Fruit fly (Drosophila melanogaster) whole organism, embryonic: ENCODE results near the gene CG7860.
A peak's percentile ranks its signal among the peaks of the same experiment; 100 is the strongest.

Experiments used
- Atf3 ChIP-seq: fragments of 200-800 bp; sonication (Bioruptor generic); optimal IDR thresholded peaks from 3 replicates; lab custom pipeline; 2016; ENCODE audit warnings: missing biosample characterization, missing genetic modification characterization
- Bdp1 ChIP-seq: fragments of 200-800 bp; sonication (Bioruptor generic); optimal IDR thresholded peaks from 3 replicates; lab custom pipeline; 2016; ENCODE audit warnings: missing biosample characterization, missing genetic modification characterization
- CG10321 ChIP-seq: fragments of 200-800 bp; sonication (Bioruptor generic); IDR thresholded peaks from 2 replicates; pipeline ENCODE4 v1.3.6; 2022; ENCODE audit warnings: missing biosample characterization, missing genetic modification characterization
- CG10462 ChIP-seq: fragments of 200-800 bp; sonication (Bioruptor generic); optimal IDR thresholded peaks from 2 replicates; lab custom pipeline; 2016; ENCODE audit warnings: missing biosample characterization, missing genetic modification characterization
- CG10543 ChIP-seq: fragments of 200-800 bp; sonication (Bioruptor generic); optimal IDR thresholded peaks from 3 replicates; lab custom pipeline; 2017; ENCODE audit warnings: missing biosample characterization, mild to moderate bottlenecking, missing genetic modification characterization, moderate library complexity
- CG10654 ChIP-seq: fragments of 200-800 bp; sonication (Bioruptor generic); optimal IDR thresholded peaks from 2 replicates; lab custom pipeline; 2016; ENCODE audit warnings: missing biosample characterization, missing genetic modification characterization
- CG10959 ChIP-seq: fragments of 200-800 bp; sonication (Bioruptor generic); IDR thresholded peaks from 2 replicates; pipeline ENCODE4 v1.3.6; 2022; ENCODE audit warnings: missing biosample characterization, missing genetic modification characterization
- CG11723 ChIP-seq: fragments of 200-800 bp; sonication (Bioruptor generic); optimal IDR thresholded peaks from 2 replicates; lab custom pipeline; 2017; ENCODE audit warnings: missing biosample characterization, mild to moderate bottlenecking, missing genetic modification characterization
- CG12104 ChIP-seq: fragments of 200-800 bp; sonication (Bioruptor generic); optimal IDR thresholded peaks from 3 replicates; lab custom pipeline; 2016; ENCODE audit warnings: missing biosample characterization, missing genetic modification characterization
- CG17612 ChIP-seq: fragments of 200-800 bp; sonication (Bioruptor generic); IDR thresholded peaks from 2 replicates; pipeline ENCODE4 v1.3.6; 2022; ENCODE audit warnings: missing biosample characterization, missing genetic modification characterization
- CG18476 ChIP-seq: fragments of 200-800 bp; sonication (Bioruptor generic); optimal IDR thresholded peaks from 2 replicates; lab custom pipeline; 2016; ENCODE audit warnings: missing biosample characterization, mild to moderate bottlenecking, missing genetic modification characterization
- CG2120 ChIP-seq: fragments of 200-800 bp; sonication (Bioruptor generic); optimal IDR thresholded peaks from 3 replicates; lab custom pipeline; 2016; ENCODE audit warnings: missing biosample characterization, missing genetic modification characterization
- CG2129 ChIP-seq: fragments of 200-800 bp; sonication (Bioruptor generic); IDR thresholded peaks from 2 replicates; pipeline ENCODE4 v1.3.6; 2022; ENCODE audit warnings: missing biosample characterization, missing genetic modification characterization; ENCODE audit not compliant: partially characterized antibody
- CG2202 ChIP-seq: fragments of 200-800 bp; sonication (Bioruptor generic); optimal IDR thresholded peaks from 2 replicates; lab custom pipeline; 2018; ENCODE audit warnings: missing biosample characterization, mild to moderate bottlenecking, missing genetic modification characterization
- CG3065 ChIP-seq: fragments of 200-800 bp; sonication (Bioruptor generic); optimal IDR thresholded peaks from 2 replicates; lab custom pipeline; 2016; ENCODE audit warnings: missing biosample characterization, missing genetic modification characterization
- CG33557 ChIP-seq: fragments of 200-800 bp; sonication (Bioruptor generic); optimal IDR thresholded peaks from 2 replicates; lab custom pipeline; 2019; ENCODE audit warnings: missing biosample characterization, mild to moderate bottlenecking, missing genetic modification characterization, moderate library complexity
- CG4328 ChIP-seq: fragments of 200-800 bp; sonication (Bioruptor generic); optimal IDR thresholded peaks from 3 replicates; lab custom pipeline; 2017; ENCODE audit warnings: missing biosample characterization, missing genetic modification reagents, missing genetic modification characterization
- CG6175 ChIP-seq: fragments of 200-800 bp; sonication (Bioruptor generic); IDR thresholded peaks from 3 replicates; pipeline ENCODE4 v1.3.6; 2022; ENCODE audit warnings: missing biosample characterization, missing genetic modification characterization
- CG6254 ChIP-seq: fragments of 200-800 bp; sonication (Bioruptor generic); optimal IDR thresholded peaks from 3 replicates; lab custom pipeline; 2017; ENCODE audit warnings: mild to moderate bottlenecking, missing biosample characterization, missing genetic modification reagents, missing genetic modification characterization
- Camta ChIP-seq: fragments of 200-800 bp; sonication (Bioruptor generic); optimal IDR thresholded peaks from 2 replicates; lab custom pipeline; 2016; ENCODE audit warnings: missing biosample characterization, missing genetic modification characterization
- Dbx ChIP-seq: fragments of 200-800 bp; sonication (Bioruptor generic); IDR thresholded peaks from 3 replicates; pipeline ENCODE4 v1.3.6; 2022; ENCODE audit warnings: missing biosample characterization, missing genetic modification characterization
- Dfd ChIP-seq, 2 experiments: fragments of >200 bp; optimal IDR thresholded peaks; 2 replicates each; lab custom pipeline; 2017; ENCODE audit warnings: missing biosample characterization in 2 of 2, missing genetic modification characterization in 2 of 2
- Dp ChIP-seq: fragments of 200-800 bp; sonication (Bioruptor generic); optimal IDR thresholded peaks from 2 replicates; lab custom pipeline; 2018; ENCODE audit warnings: missing biosample characterization, mild to moderate bottlenecking, missing genetic modification characterization, moderate library complexity
- Fer3 ChIP-seq: fragments of 200-800 bp; sonication (Bioruptor generic); optimal IDR thresholded peaks from 2 replicates; lab custom pipeline; 2018; ENCODE audit warnings: missing biosample characterization, mild to moderate bottlenecking, missing genetic modification characterization, moderate library complexity
- HLHmδ ChIP-seq: fragments of 200-800 bp; sonication (Bioruptor generic); optimal IDR thresholded peaks from 2 replicates; lab custom pipeline; 2018; ENCODE audit warnings: missing biosample characterization, mild to moderate bottlenecking, missing genetic modification characterization, moderate library complexity
- Hr39 ChIP-seq: fragments of >200 bp; optimal IDR thresholded peaks from 2 replicates; lab custom pipeline; 2017
- Med ChIP-seq: fragments of 200-800 bp; sonication (Bioruptor generic); peaks from one replicate; lab custom pipeline; 2016; ENCODE audit warnings: missing biosample characterization, missing genetic modification characterization, mild to moderate bottlenecking, inconsistent platforms, moderate library complexity
- Nf-YA ChIP-seq: fragments of 200-800 bp; sonication (Bioruptor generic); IDR thresholded peaks from 2 replicates; pipeline ENCODE4 v1.3.6; 2022; ENCODE audit warnings: missing biosample characterization, missing genetic modification characterization
- Ravus ChIP-seq: fragments of 200-800 bp; sonication (Bioruptor generic); IDR thresholded peaks from 2 replicates; pipeline ENCODE4 v1.3.6; 2022; ENCODE audit warnings: missing biosample characterization, missing genetic modification characterization
- Sin3A ChIP-seq: fragments of >200 bp; optimal IDR thresholded peaks from 2 replicates; lab custom pipeline; 2018
- Ssrp ChIP-seq: fragments of 200-800 bp; sonication (Bioruptor generic); optimal IDR thresholded peaks from 2 replicates; lab custom pipeline; 2018; ENCODE audit warnings: missing biosample characterization, mild to moderate bottlenecking, missing genetic modification characterization, moderate library complexity
- al ChIP-seq: fragments of 200-800 bp; sonication (Bioruptor generic); IDR thresholded peaks from 2 replicates; pipeline ENCODE4 v1.3.6; 2022; ENCODE audit warnings: missing biosample characterization, missing genetic modification characterization
- aop ChIP-seq: fragments of 200-800 bp; sonication (Bioruptor generic); IDR thresholded peaks from 2 replicates; pipeline ENCODE4 v1.3.6; 2022; ENCODE audit warnings: missing biosample characterization, missing genetic modification characterization
- da ChIP-seq: fragments of 200-800 bp; sonication (Bioruptor generic); optimal IDR thresholded peaks from 2 replicates; lab custom pipeline; 2016; ENCODE audit warnings: missing biosample characterization, missing genetic modification characterization
- dan ChIP-seq: fragments of 200-800 bp; sonication (Bioruptor generic); IDR thresholded peaks from 2 replicates; pipeline ENCODE4 v1.3.6; 2022; ENCODE audit warnings: missing biosample characterization, missing genetic modification characterization
- danr ChIP-seq: fragments of 200-800 bp; sonication (Bioruptor generic); IDR thresholded peaks from 2 replicates; pipeline ENCODE4 v1.3.6; 2022; ENCODE audit warnings: missing biosample characterization, missing genetic modification characterization
- eyg ChIP-seq: fragments of 200-800 bp; sonication (Bioruptor generic); optimal IDR thresholded peaks from 3 replicates; lab custom pipeline; 2016; ENCODE audit warnings: missing biosample characterization, missing genetic modification characterization
- fd102C ChIP-seq: fragments of 200-800 bp; sonication (Bioruptor generic); optimal IDR thresholded peaks from 2 replicates; lab custom pipeline; 2018; ENCODE audit warnings: missing biosample characterization, mild to moderate bottlenecking, missing genetic modification characterization, moderate library complexity
- fd64A ChIP-seq: fragments of 200-800 bp; sonication (Bioruptor generic); optimal IDR thresholded peaks from 3 replicates; lab custom pipeline; 2018; ENCODE audit warnings: missing biosample characterization, mild to moderate bottlenecking, missing genetic modification characterization
- hbn ChIP-seq: fragments of 200-800 bp; sonication (Bioruptor generic); IDR thresholded peaks from 2 replicates; pipeline ENCODE4 v1.3.6; 2022; ENCODE audit warnings: missing biosample characterization, missing genetic modification characterization; ENCODE audit not compliant: partially characterized antibody
- her ChIP-seq: fragments of 200-800 bp; sonication (Bioruptor generic); optimal IDR thresholded peaks from 2 replicates; lab custom pipeline; 2016; ENCODE audit warnings: missing biosample characterization, missing genetic modification characterization
- mam ChIP-seq: fragments of 200-800 bp; sonication (Bioruptor generic); optimal IDR thresholded peaks from 3 replicates; lab custom pipeline; 2016; ENCODE audit warnings: missing biosample characterization, missing genetic modification characterization
- nerfin-1 ChIP-seq: fragments of 200-800 bp; sonication (Bioruptor generic); optimal IDR thresholded peaks from 3 replicates; lab custom pipeline; 2019; ENCODE audit warnings: missing biosample characterization, mild to moderate bottlenecking, missing genetic modification characterization, moderate library complexity
- onecut ChIP-seq: fragments of 200-800 bp; sonication (Bioruptor generic); IDR thresholded peaks from 2 replicates; pipeline ENCODE4 v1.3.6; 2022; ENCODE audit warnings: missing biosample characterization, missing genetic modification characterization
- org-1 ChIP-seq: fragments of 200-800 bp; sonication (Bioruptor generic); optimal IDR thresholded peaks from 2 replicates; lab custom pipeline; 2017; ENCODE audit warnings: missing biosample characterization, missing genetic modification characterization
- pnt ChIP-seq: fragments of 200-800 bp; sonication (Bioruptor generic); optimal IDR thresholded peaks from 3 replicates; lab custom pipeline; 2016; ENCODE audit warnings: missing biosample characterization, missing genetic modification characterization
- prd ChIP-seq, 3 experiments: fragments of >200 bp in 2 of 3; fragments of 200-800 bp in 1 of 3; sonication (Bioruptor generic) in 1 of 3; optimal IDR thresholded peaks in 2 of 3; IDR thresholded peaks in 1 of 3; 2 replicates in 2 of 3; 3 replicates in 1 of 3; pipeline versions ENCODE4 v1.3.6 to Lab custom; 2017 to 2022; ENCODE audit warnings: missing biosample characterization in 1 of 3, missing genetic modification characterization in 1 of 3
- sisA ChIP-seq: fragments of 200-800 bp; sonication (Bioruptor generic); IDR thresholded peaks from 2 replicates; pipeline ENCODE4 v1.3.6; 2022; ENCODE audit warnings: missing biosample characterization, missing genetic modification characterization
- sob ChIP-seq: fragments of 200-800 bp; sonication (Bioruptor generic); IDR thresholded peaks from 2 replicates; pipeline ENCODE4 v1.3.6; 2022; ENCODE audit warnings: missing biosample characterization, missing genetic modification characterization
- trh ChIP-seq: fragments of 200-800 bp; sonication (Bioruptor generic); optimal IDR thresholded peaks from 2 replicates; lab custom pipeline; 2016; ENCODE audit warnings: missing biosample characterization, missing genetic modification characterization
- zen ChIP-seq: fragments of 200-800 bp; sonication (Bioruptor generic); optimal IDR thresholded peaks from 3 replicates; lab custom pipeline; 2018; ENCODE audit warnings: missing biosample characterization, mild to moderate bottlenecking, missing genetic modification characterization, moderate library complexity
- zen2 ChIP-seq: fragments of 200-800 bp; sonication (Bioruptor generic); IDR thresholded peaks from 3 replicates; pipeline ENCODE4 v1.3.6; 2022; ENCODE audit warnings: missing biosample characterization, missing genetic modification characterization; ENCODE audit not compliant: partially characterized antibody

Gene CG7860

dm6 chrX:15532062-15532461 lies 36.7 kb upstream of the CG7860 start (continued):
- TF ChIP-seq aop (GFP tag; lab: Robert Waterston, UW) (no peak), pnt (GFP tag; lab: Kevin White, UChicago) (no peak), mam (GFP tag; lab: Kevin White, UChicago) (peak; percentile 41), CG3065 (no peak), CG2202 (tag; lab: Kevin White, UChicago) (no peak), Dp (GFP tag; lab: Kevin White, UChicago) (no peak), CG2120 (GFP tag; lab: Kevin White, UChicago) (peak; percentile 44), Med (GFP tag; lab: Kevin White, UChicago) (peak; percentile 80), CG10321 (GFP tag; lab: Robert Waterston, UW) (no peak), CG33557 (GFP tag; lab: Kevin White, UChicago) (no peak), Hr39 (no peak), Dfd (GFP tag; optimal IDR thresholded peaks at IDR 0.05; lab: Kevin White, UChicago) (no peak), sob (GFP tag; lab: Robert Waterston, UW) (0 out of 2 replicates have a peak, but pooled peaks have one; percentile 35), fd64A (GFP tag; lab: Kevin White, UChicago) (no peak), CG10959 (GFP tag; lab: Robert Waterston, UW) (no peak), Bdp1 (GFP tag; lab: Kevin White, UChicago) (no peak), onecut (GFP tag; lab: Robert Waterston, UW) (peak; percentile 52), CG12104 (GFP tag; lab: Kevin White, UChicago) (no peak), Camta (no peak), Atf3 (GFP tag; lab: Kevin White, UChicago) (no peak), sisA (GFP tag; lab: Robert Waterston, UW) (peak; percentile 59; the same call in 1 of the 2 replicates), Ssrp (tag; lab: Kevin White, UChicago) (peak; percentile 19), zen (tag; lab: Kevin White, UChicago) (no peak), CG10543 (GFP tag; lab: Kevin White, UChicago) (no peak), Nf-YA (no peak), Sin3A (lab: Kevin White, UChicago) (no peak), dan (GFP tag; lab: Robert Waterston, UW) (no peak), Fer3 (tag; lab: Kevin White, UChicago) (peak; percentile 34), hbn (no peak), org-1 (peak; percentile 12), CG18476 (GFP tag; lab: Kevin White, UChicago) (no peak), danr (GFP tag; lab: Robert Waterston, UW) (peak; percentile 30; the same call in 1 of the 2 replicates), al (GFP tag; lab: Robert Waterston, UW) (no peak), fd102C (no peak), CG10462 (GFP tag; lab: Kevin White, UChicago) (no peak), eyg (GFP tag; lab: Kevin White, UChicago) (no peak), CG6175 (GFP tag; lab: Robert Waterston, UW) (no peak), da (GFP tag; lab: Kevin White, UChicago) (no peak), Dbx (GFP tag; lab: Robert Waterston, UW) (0 out of 3 replicates have a peak, but pooled peaks have one; percentile 41), CG4328 (GFP tag; lab: Kevin White, UChicago) (no peak), CG6254 (no peak), her (GFP tag; lab: Kevin White, UChicago) (no peak), Ravus (GFP tag; lab: Robert Waterston, UW) (no peak), zen2 (GFP tag; lab: Robert Waterston, UW) (no peak), trh (no peak), nerfin-1 (tag; lab: Kevin White, UChicago) (no peak), prd (optimal IDR thresholded peaks at IDR 0.05; lab: Kevin White, UChicago) (no peak), prd (GFP tag; IDR thresholded peaks at IDR 0.05; lab: Robert Waterston, UW) (peak; percentile 41; the same call in 1 of the 3 replicates), CG2129 (GFP tag; lab: Robert Waterston, UW) (no peak), CG10654 (GFP tag; lab: Kevin White, UChicago) (no peak), HLHmδ (GFP tag; lab: Kevin White, UChicago) (no peak), CG11723 (GFP tag; lab: Kevin White, UChicago) (no peak), CG17612 (GFP tag; lab: Robert Waterston, UW) (no peak)
